Fruit fly (Drosophila melanogaster) whole organism, prepupa: ENCODE results near the gene CG17233.

ENCODE experiments used
- Blimp-1 ChIP-seq: fragments of 200-800 bp; sonication (Bioruptor generic); optimal IDR thresholded peaks from 3 replicates; lab custom pipeline; 2017; ENCODE audit warnings: missing biosample characterization, missing genetic modification characterization, mild to moderate bottlenecking, moderate library complexity, missing genetic modification reagents
- CG10631 ChIP-seq: fragments of 200-800 bp; sonication (Bioruptor generic); optimal IDR thresholded peaks from 2 replicates; lab custom pipeline; 2016; ENCODE audit warnings: missing biosample characterization, missing genetic modification characterization
- CG10669 ChIP-seq: fragments of 200-800 bp; sonication (Bioruptor generic); optimal IDR thresholded peaks from 3 replicates; lab custom pipeline; 2018; ENCODE audit warnings: missing biosample characterization, mild to moderate bottlenecking, missing genetic modification characterization, moderate library complexity
- CG11294 ChIP-seq: fragments of 200-800 bp; sonication (Bioruptor generic); IDR thresholded peaks from 2 replicates; pipeline ENCODE4 v1.3.6; 2022; ENCODE audit warnings: missing biosample characterization, missing genetic modification characterization
- CG11762 ChIP-seq: fragments of 200-800 bp; sonication (Bioruptor generic); optimal IDR thresholded peaks from 3 replicates; lab custom pipeline; 2016; ENCODE audit warnings: missing biosample characterization, missing genetic modification characterization; ENCODE audit not compliant: insufficient read depth
- CG11902 ChIP-seq: fragments of 200-800 bp; sonication (Bioruptor generic); optimal IDR thresholded peaks from 3 replicates; lab custom pipeline; 2016; ENCODE audit warnings: missing biosample characterization, missing genetic modification characterization
- CG15336 ChIP-seq: fragments of 200-800 bp; sonication (Bioruptor generic); IDR thresholded peaks from 2 replicates; pipeline ENCODE4 v1.3.6; 2022; ENCODE audit warnings: missing biosample characterization, missing genetic modification characterization
- CG1621 ChIP-seq: fragments of 200-800 bp; sonication (Bioruptor generic); optimal IDR thresholded peaks from 3 replicates; lab custom pipeline; 2018; ENCODE audit warnings: missing biosample characterization, mild to moderate bottlenecking, missing genetic modification characterization
- CG16779 ChIP-seq: fragments of 200-800 bp; sonication (Bioruptor generic); optimal IDR thresholded peaks from 3 replicates; lab custom pipeline; 2017; ENCODE audit warnings: missing biosample characterization, mild to moderate bottlenecking, missing genetic modification characterization
- CG3032 ChIP-seq: fragments of 200-800 bp; optimal IDR thresholded peaks from 2 replicates; lab custom pipeline; 2019; ENCODE audit warnings: missing biosample characterization, mild to moderate bottlenecking, missing genetic modification characterization, moderate library complexity
- CG32006 ChIP-seq: fragments of 200-800 bp; sonication (Bioruptor generic); optimal IDR thresholded peaks from 3 replicates; lab custom pipeline; 2017; ENCODE audit warnings: missing biosample characterization, mild to moderate bottlenecking, missing genetic modification characterization
- CG34406 ChIP-seq: fragments of 200-800 bp; sonication (Bioruptor generic); optimal IDR thresholded peaks from 3 replicates; lab custom pipeline; 2016; ENCODE audit warnings: missing biosample characterization, missing genetic modification characterization
- CG3919 ChIP-seq: fragments of 200-800 bp; sonication (Bioruptor generic); optimal IDR thresholded peaks from 3 replicates; lab custom pipeline; 2016; ENCODE audit warnings: missing biosample characterization, missing genetic modification characterization
- CG4318 ChIP-seq: fragments of 200-800 bp; sonication (Bioruptor generic); optimal IDR thresholded peaks from 3 replicates; lab custom pipeline; 2017; ENCODE audit warnings: missing biosample characterization, mild to moderate bottlenecking, missing genetic modification characterization
- CG6163 ChIP-seq: fragments of 200-800 bp; sonication (Bioruptor generic); IDR thresholded peaks from 3 replicates; pipeline ENCODE4 v1.3.6; 2022; ENCODE audit warnings: missing biosample characterization, missing genetic modification characterization
- CG6276 ChIP-seq: fragments of 200-800 bp; sonication (Bioruptor generic); optimal IDR thresholded peaks from 2 replicates; lab custom pipeline; 2017; ENCODE audit warnings: missing biosample characterization, mild to moderate bottlenecking, missing genetic modification characterization
- CG6792 ChIP-seq: fragments of 200-800 bp; sonication (Bioruptor generic); optimal IDR thresholded peaks from 3 replicates; lab custom pipeline; 2016; ENCODE audit warnings: missing biosample characterization, missing genetic modification characterization
- CG6808 ChIP-seq: fragments of 200-800 bp; sonication (Bioruptor generic); optimal IDR thresholded peaks from 3 replicates; lab custom pipeline; 2017; ENCODE audit warnings: missing biosample characterization, missing genetic modification characterization, mild to moderate bottlenecking, moderate library complexity, missing genetic modification reagents
- CG7368 ChIP-seq: fragments of 200-800 bp; sonication (Bioruptor generic); optimal IDR thresholded peaks from 3 replicates; lab custom pipeline; 2016; ENCODE audit warnings: missing biosample characterization, missing genetic modification characterization
- CG8319 ChIP-seq: fragments of 200-800 bp; sonication (Bioruptor generic); optimal IDR thresholded peaks from 3 replicates; lab custom pipeline; 2016; ENCODE audit warnings: missing biosample characterization, missing genetic modification characterization
- CG8632 ChIP-seq: fragments of 200-800 bp; sonication (Bioruptor generic); optimal IDR thresholded peaks from 3 replicates; lab custom pipeline; 2016; ENCODE audit warnings: missing biosample characterization, missing genetic modification characterization
- Eip78C ChIP-seq: fragments of 200-800 bp; sonication (Bioruptor generic); peaks from one replicate; lab custom pipeline; 2016; ENCODE audit warnings: missing biosample characterization, missing genetic modification characterization
- Eip93F ChIP-seq: fragments of 200-800 bp; sonication (Bioruptor generic); optimal IDR thresholded peaks from 2 replicates; lab custom pipeline; 2016; ENCODE audit warnings: missing biosample characterization, mild to moderate bottlenecking, missing genetic modification characterization
- Ets21C ChIP-seq: fragments of 200-800 bp; sonication (Bioruptor generic); optimal IDR thresholded peaks from 3 replicates; lab custom pipeline; 2016; ENCODE audit warnings: missing biosample characterization, missing genetic modification characterization
- Gug ChIP-seq: fragments of 200-800 bp; sonication (Bioruptor generic); IDR thresholded peaks from 2 replicates; pipeline ENCODE4 v1.3.6; 2022; ENCODE audit warnings: missing biosample characterization, missing genetic modification characterization
- Hr38 ChIP-seq: sonication (Bioruptor generic); optimal IDR thresholded peaks from 2 replicates; lab custom pipeline; 2016; ENCODE audit warnings: missing biosample characterization, missing genetic modification characterization
- Hr39 ChIP-seq: fragments of 200-800 bp; sonication (Bioruptor generic); optimal IDR thresholded peaks from 2 replicates; lab custom pipeline; 2016; ENCODE audit warnings: missing biosample characterization, missing genetic modification characterization
- Hr4 ChIP-seq: fragments of 200-800 bp; sonication (Bioruptor generic); optimal IDR thresholded peaks from 3 replicates; lab custom pipeline; 2016; ENCODE audit warnings: missing biosample characterization, missing genetic modification characterization
- Lpt ChIP-seq: fragments of 200-800 bp; sonication (Bioruptor generic); optimal IDR thresholded peaks from 3 replicates; lab custom pipeline; 2016; ENCODE audit warnings: missing biosample characterization, missing genetic modification characterization
- OdsH ChIP-seq: fragments of 200-800 bp; sonication (Bioruptor generic); optimal IDR thresholded peaks from 3 replicates; lab custom pipeline; 2016; ENCODE audit warnings: missing biosample characterization, missing genetic modification characterization
- Smox ChIP-seq: fragments of 200-800 bp; sonication (Bioruptor generic); optimal IDR thresholded peaks from 3 replicates; lab custom pipeline; 2016; ENCODE audit warnings: missing biosample characterization, missing genetic modification characterization
- Sox102F ChIP-seq: fragments of 200-800 bp; sonication (Bioruptor generic); optimal IDR thresholded peaks from 2 replicates; lab custom pipeline; 2016; ENCODE audit warnings: missing biosample characterization, mild to moderate bottlenecking, missing genetic modification characterization
- Sox15 ChIP-seq: fragments of 200-800 bp; sonication (Bioruptor generic); optimal IDR thresholded peaks from 3 replicates; lab custom pipeline; 2016; ENCODE audit warnings: missing biosample characterization, missing genetic modification characterization
- achi ChIP-seq: fragments of 200-800 bp; sonication (Bioruptor generic); optimal IDR thresholded peaks from 3 replicates; lab custom pipeline; 2016; ENCODE audit warnings: missing biosample characterization, missing genetic modification characterization
- acj6 ChIP-seq: fragments of 200-800 bp; sonication (Bioruptor generic); optimal IDR thresholded peaks from 3 replicates; lab custom pipeline; 2016; ENCODE audit warnings: missing biosample characterization, missing genetic modification characterization
- cyc ChIP-seq: fragments of 200-800 bp; sonication (Bioruptor generic); optimal IDR thresholded peaks from 3 replicates; lab custom pipeline; 2016; ENCODE audit warnings: missing biosample characterization, missing genetic modification characterization
- dsx ChIP-seq: fragments of 200-800 bp; optimal IDR thresholded peaks from 3 replicates; lab custom pipeline; 2019; ENCODE audit warnings: missing biosample characterization, mild to moderate bottlenecking, missing genetic modification characterization, moderate library complexity; ENCODE audit not compliant: poor library complexity, severe bottlenecking
- eg ChIP-seq: fragments of 200-800 bp; sonication (Bioruptor generic); IDR thresholded peaks from 3 replicates; pipeline ENCODE4 v1.3.6; 2022; ENCODE audit warnings: missing biosample characterization, missing genetic modification characterization
- esn ChIP-seq: fragments of 200-800 bp; sonication (Bioruptor generic); optimal IDR thresholded peaks from 2 replicates; lab custom pipeline; 2016; ENCODE audit warnings: missing biosample characterization, mild to moderate bottlenecking, missing genetic modification characterization, moderate library complexity
- fd59A ChIP-seq: fragments of 200-800 bp; sonication (Bioruptor generic); optimal IDR thresholded peaks from 2 replicates; lab custom pipeline; 2017; ENCODE audit warnings: missing biosample characterization, mild to moderate bottlenecking, missing genetic modification characterization, missing genetic modification reagents
- fd85E ChIP-seq: fragments of 200-800 bp; sonication (Bioruptor generic); optimal IDR thresholded peaks from 3 replicates; lab custom pipeline; 2016; ENCODE audit warnings: missing biosample characterization, missing genetic modification characterization
- net ChIP-seq: fragments of 200-800 bp; sonication (Bioruptor generic); optimal IDR thresholded peaks from 3 replicates; lab custom pipeline; 2016; ENCODE audit warnings: missing biosample characterization, missing genetic modification characterization
- pdm3 ChIP-seq: fragments of 200-800 bp; sonication (Bioruptor generic); optimal IDR thresholded peaks from 3 replicates; lab custom pipeline; 2016; ENCODE audit warnings: missing biosample characterization, missing genetic modification characterization
- salr ChIP-seq, 2 experiments: fragments of 200-800 bp; sonication (Bioruptor generic); optimal IDR thresholded peaks; 3 replicates each; lab custom pipeline; 2016 to 2018; ENCODE audit warnings: missing biosample characterization in 2 of 2, missing genetic modification characterization in 2 of 2, mild to moderate bottlenecking in 1 of 2
- spab ChIP-seq: fragments of 200-800 bp; sonication (Bioruptor generic); optimal IDR thresholded peaks from 2 replicates; lab custom pipeline; 2017; ENCODE audit warnings: missing biosample characterization, mild to moderate bottlenecking, missing genetic modification characterization, missing genetic modification reagents
- svp ChIP-seq: fragments of 200-800 bp; sonication (Bioruptor generic); peaks from one replicate; lab custom pipeline; 2016; ENCODE audit warnings: missing biosample characterization, missing genetic modification characterization
- topi ChIP-seq: fragments of 200-800 bp; sonication (Bioruptor generic); optimal IDR thresholded peaks from 3 replicates; lab custom pipeline; 2016; ENCODE audit warnings: missing biosample characterization, missing genetic modification characterization
- vri ChIP-seq: fragments of 200-800 bp; sonication (Bioruptor generic); optimal IDR thresholded peaks from 3 replicates; lab custom pipeline; 2016; ENCODE audit warnings: missing biosample characterization, mild to moderate bottlenecking, missing genetic modification characterization

Gene CG17233

DNA sequence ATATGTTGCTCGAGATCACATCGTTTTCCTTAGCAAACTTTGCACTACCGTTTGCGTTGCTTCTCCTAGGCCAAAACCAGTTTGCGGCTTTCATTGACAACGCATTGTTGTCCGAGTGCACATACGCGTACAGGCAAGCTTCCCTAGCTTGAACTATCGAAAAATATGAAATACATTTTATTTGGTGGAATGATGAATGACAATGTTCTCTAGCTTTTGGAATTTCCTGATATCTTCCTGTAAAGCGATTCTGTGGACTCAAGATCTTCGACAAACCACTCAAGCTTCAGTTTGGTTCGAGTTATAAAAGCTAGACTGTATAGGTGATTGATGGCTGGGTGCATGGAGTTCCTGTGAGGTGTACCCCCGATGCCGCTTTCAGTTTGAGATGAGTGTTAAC, 45.8 kb downstream of the CG17233 start (continued):
- peak; percentile 74 for TF ChIP-seq CG6792
- peak; percentile 12 for TF ChIP-seq Hr39 (GFP tag; lab: Kevin White, UChicago)
- peak; percentile 83 for TF ChIP-seq CG6276 (GFP tag; lab: Kevin White, UChicago)
- peak; percentile 74 for TF ChIP-seq CG11294 (GFP tag; lab: Robert Waterston, UW)
- TF ChIP-seq CG6163 (GFP tag; lab: Robert Waterston, UW): peak; percentile 92
- TF ChIP-seq CG11762 (GFP tag; lab: Kevin White, UChicago): peak; percentile 72
- TF ChIP-seq CG7368 (GFP tag; lab: Kevin White, UChicago): peak; percentile 75
- peak; percentile 54 for TF ChIP-seq CG11902 (GFP tag; lab: Kevin White, UChicago)
- peak; percentile 57 for TF ChIP-seq CG8632 (GFP tag; lab: Kevin White, UChicago)
- TF ChIP-seq topi (GFP tag; lab: Kevin White, UChicago): no peak
- TF ChIP-seq fd59A: peak; percentile 79
- TF ChIP-seq vri (GFP tag; lab: Kevin White, UChicago): no peak
- TF ChIP-seq Sox102F (GFP tag; lab: Kevin White, UChicago): peak; percentile 8
- TF ChIP-seq CG15336 (GFP tag; lab: Robert Waterston, UW): peak; percentile 92
- TF ChIP-seq Sox15: peak; percentile 54
- TF ChIP-seq esn (GFP tag; lab: Kevin White, UChicago): peak; percentile 33
- TF ChIP-seq Hr38 (GFP tag; lab: Kevin White, UChicago): no peak
- TF ChIP-seq CG8319 (GFP tag; lab: Kevin White, UChicago): peak; percentile 62
- peak; percentile 85 for TF ChIP-seq spab (GFP tag; lab: Kevin White, UChicago)
- peak; percentile 92 for TF ChIP-seq Hr4 (GFP tag; lab: Kevin White, UChicago)
- no peak for TF ChIP-seq Smox
- peak; percentile 96 for TF ChIP-seq Eip78C
- no peak for TF ChIP-seq Ets21C (GFP tag; lab: Kevin White, UChicago)
- TF ChIP-seq Eip93F (GFP tag; lab: Kevin White, UChicago): no peak
- peak; percentile 11 for TF ChIP-seq cyc (GFP tag; lab: Kevin White, UChicago)
- peak; percentile 54 for TF ChIP-seq CG16779
- peak; percentile 87 for TF ChIP-seq CG10669 (GFP tag; lab: Kevin White, UChicago)
- TF ChIP-seq salr (GFP tag; optimal IDR thresholded peaks at IDR 0.05; lab: Kevin White, UChicago): peak; percentile 76 to 82
- TF ChIP-seq svp: no peak
- TF ChIP-seq achi: peak; percentile 85
- TF ChIP-seq net (GFP tag; lab: Kevin White, UChicago): peak; percentile 81
- peak; percentile 91 for TF ChIP-seq eg (GFP tag; lab: Robert Waterston, UW)
- TF ChIP-seq CG34406 (GFP tag; lab: Kevin White, UChicago): peak; percentile 57
- TF ChIP-seq CG4318 (GFP tag; lab: Kevin White, UChicago): peak; percentile 84
- peak; percentile 82 for TF ChIP-seq acj6
- TF ChIP-seq Blimp-1 (GFP tag; lab: Kevin White, UChicago): no peak
- peak; percentile 84 for TF ChIP-seq CG1621
- peak; percentile 87 for TF ChIP-seq dsx (GFP tag; lab: Kevin White, UChicago)

DNA sequence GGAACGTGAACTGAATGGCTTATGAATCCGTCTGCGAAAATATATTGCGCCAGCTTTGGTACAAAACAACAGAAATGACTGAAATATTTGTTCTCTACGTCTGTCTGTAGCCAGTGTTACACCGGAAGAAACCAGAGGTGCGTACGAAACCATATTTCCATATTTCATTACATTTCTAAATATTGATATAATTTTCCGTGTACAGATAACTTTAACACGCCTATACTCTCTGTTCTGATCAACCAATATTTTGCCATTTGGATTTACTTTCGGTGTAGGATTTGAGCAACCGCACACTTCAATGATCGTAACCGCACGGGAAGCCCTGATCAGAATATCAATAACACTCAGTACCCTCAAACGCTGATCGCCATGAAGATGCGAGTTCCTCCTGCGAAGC, 47.0 kb downstream of the CG17233 start:
- peak; percentile 57 for TF ChIP-seq net (GFP tag; lab: Kevin White, UChicago)
- peak; percentile 35 for TF ChIP-seq CG6808 (GFP tag; lab: Kevin White, UChicago)
- peak; percentile 62 for TF ChIP-seq CG3032 (tag; lab: Kevin White, UChicago)
- TF ChIP-seq CG6792: peak; percentile 57
- peak; percentile 72 for TF ChIP-seq topi (GFP tag; lab: Kevin White, UChicago)
- peak; percentile 59 for TF ChIP-seq CG10631 (GFP tag; lab: Kevin White, UChicago)
- TF ChIP-seq Smox: peak; percentile 71
- 0 out of 2 replicates have a peak, but pooled peaks have one; percentile 12 for TF ChIP-seq CG11294 (GFP tag; lab: Robert Waterston, UW)
- TF ChIP-seq spab (GFP tag; lab: Kevin White, UChicago): peak; percentile 32
- TF ChIP-seq fd59A: peak; percentile 22
- TF ChIP-seq pdm3 (GFP tag; lab: Kevin White, UChicago): peak; percentile 66
- TF ChIP-seq dsx (GFP tag; lab: Kevin White, UChicago): peak; percentile 35
- TF ChIP-seq Sox102F (GFP tag; lab: Kevin White, UChicago): peak; percentile 72
- peak; percentile 69 for TF ChIP-seq vri (GFP tag; lab: Kevin White, UChicago)
- peak; percentile 75 for TF ChIP-seq eg (GFP tag; lab: Robert Waterston, UW)
- no peak for TF ChIP-seq fd85E
- TF ChIP-seq achi: peak; percentile 64
- peak; percentile 45 for TF ChIP-seq Gug (GFP tag; lab: Robert Waterston, UW)
- peak; percentile 34 for TF ChIP-seq CG11902 (GFP tag; lab: Kevin White, UChicago)
- TF ChIP-seq Hr39 (GFP tag; lab: Kevin White, UChicago): peak; percentile 80
- peak; percentile 15 for TF ChIP-seq Lpt (GFP tag; lab: Kevin White, UChicago)
- TF ChIP-seq acj6: peak; percentile 72
- TF ChIP-seq salr (GFP tag; optimal IDR thresholded peaks at IDR 0.05; lab: Kevin White, UChicago): peak; percentile 16 to 18
- TF ChIP-seq OdsH (GFP tag; lab: Kevin White, UChicago): peak; percentile 57
- TF ChIP-seq CG3919 (GFP tag; lab: Kevin White, UChicago): peak; percentile 66
- peak; percentile 59 for TF ChIP-seq CG15336 (GFP tag; lab: Robert Waterston, UW)
- peak; percentile 55 for TF ChIP-seq CG1621
- peak; percentile 55 for TF ChIP-seq CG32006
- peak; percentile 29 for TF ChIP-seq CG8632 (GFP tag; lab: Kevin White, UChicago)
